Worm (Caenorhabditis elegans): Measurements from ENCODE around the gene F21C10.10.

The F21C10.10 gene

ce11 chrV:9079965-9080432 lies 16.1 kb upstream of the F21C10.10 start:
- TF ChIP-seq ama-1 (optimal IDR thresholded peaks at IDR 0.05) (no peak), tbx-37 (GFP tag; conservative IDR thresholded peaks at IDR 0.05) (no peak), tra-4 (tag; optimal IDR thresholded peaks at IDR 0.05) (no peak), pes-1 (GFP tag; IDR thresholded peaks at IDR 0.05) (no peak), hmbx-1 (tag; optimal IDR thresholded peaks at IDR 0.05) (no peak), ceh-36 (tag; optimal IDR thresholded peaks at IDR 0.05) (no peak)

ce11 chrV:9081410-9081809 lies 14.7 kb upstream of the F21C10.10 start:
- TF ChIP-seq tra-4 (tag; optimal IDR thresholded peaks at IDR 0.05) (no peak), ama-1 (optimal IDR thresholded peaks at IDR 0.05) (no peak), hnd-1 (tag; optimal IDR thresholded peaks at IDR 0.05) (no peak), F13C5.2 (tag; optimal IDR thresholded peaks at IDR 0.05) (no peak), scrt-1 (GFP tag; IDR thresholded peaks at IDR 0.05) (no peak), hmg-4 (GFP tag; optimal IDR thresholded peaks at IDR 0.05) (no peak), ets-7 (tag; optimal IDR thresholded peaks at IDR 0.05) (no peak), pes-1 (GFP tag; IDR thresholded peaks at IDR 0.05) (no peak)

DNA sequence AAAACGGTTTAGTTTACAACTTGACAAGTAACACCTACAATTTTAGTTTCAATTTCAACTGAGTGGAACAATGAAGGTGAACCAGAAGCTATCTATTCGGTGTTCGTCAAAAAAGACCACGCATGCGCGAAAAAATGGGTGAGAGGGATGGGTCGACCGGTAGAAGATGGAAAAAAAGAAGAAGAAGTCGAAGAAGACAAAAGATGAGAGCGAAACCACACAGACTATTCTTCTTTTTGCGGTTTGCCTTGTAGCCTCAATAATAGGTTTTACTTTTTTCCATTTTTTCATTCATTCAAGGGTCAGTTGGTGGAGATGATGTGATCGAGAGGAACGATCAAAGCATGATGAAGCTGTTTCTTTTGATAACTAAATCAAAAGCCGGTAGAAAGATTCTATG lies 13.7 kb upstream of the F21C10.10 start:
- TF ChIP-seq B0310.2 (tag; optimal IDR thresholded peaks at IDR 0.05), result no peak
- TF ChIP-seq ceh-36 (tag; optimal IDR thresholded peaks at IDR 0.05), result no peak
- no peak for TF ChIP-seq flt-1 (GFP tag; IDR thresholded peaks at IDR 0.05)
- no peak for TF ChIP-seq tra-4 (tag; optimal IDR thresholded peaks at IDR 0.05)
- TF ChIP-seq ceh-13 (GFP tag; optimal IDR thresholded peaks at IDR 0.05), result no peak
- TF ChIP-seq F13C5.2 (tag; optimal IDR thresholded peaks at IDR 0.05), result no peak
- TF ChIP-seq scrt-1 (GFP tag; IDR thresholded peaks at IDR 0.05), result no peak
- TF ChIP-seq ama-1 (optimal IDR thresholded peaks at IDR 0.05), result no peak
- no peak for TF ChIP-seq aly-1 (tag; optimal IDR thresholded peaks at IDR 0.05)
- no peak for TF ChIP-seq tbx-11 (GFP tag; IDR thresholded peaks at IDR 0.05)
- no peak for TF ChIP-seq sea-1 (GFP tag; conservative IDR thresholded peaks at IDR 0.05)
- no peak for TF ChIP-seq hnd-1 (tag; optimal IDR thresholded peaks at IDR 0.05)
- TF ChIP-seq tbx-37 (GFP tag; conservative IDR thresholded peaks at IDR 0.05), result no peak
- TF ChIP-seq hmbx-1 (tag; optimal IDR thresholded peaks at IDR 0.05), result no peak
- no peak for TF ChIP-seq hmg-4 (GFP tag; optimal IDR thresholded peaks at IDR 0.05)

- TF ChIP-seq sea-1 (GFP tag; conservative IDR thresholded peaks at IDR 0.05), result no peak
- no peak for TF ChIP-seq hmg-4 (GFP tag; optimal IDR thresholded peaks at IDR 0.05)
- no peak for TF ChIP-seq tra-4 (tag; optimal IDR thresholded peaks at IDR 0.05)
- no peak for TF ChIP-seq hmbx-1 (tag; optimal IDR thresholded peaks at IDR 0.05)
- TF ChIP-seq ama-1 (optimal IDR thresholded peaks at IDR 0.05), result no peak
- TF ChIP-seq aly-1 (tag; optimal IDR thresholded peaks at IDR 0.05), result no peak
- TF ChIP-seq flt-1 (GFP tag; IDR thresholded peaks at IDR 0.05), result no peak
These were observed 11.8 kb upstream of the F21C10.10 start for ce11 chrV:9084252-9084651.

- no peak for TF ChIP-seq scrt-1 (GFP tag; IDR thresholded peaks at IDR 0.05)
These were observed 10.2 kb upstream of the F21C10.10 start for ce11 chrV:9085845-9086244.

DNA sequence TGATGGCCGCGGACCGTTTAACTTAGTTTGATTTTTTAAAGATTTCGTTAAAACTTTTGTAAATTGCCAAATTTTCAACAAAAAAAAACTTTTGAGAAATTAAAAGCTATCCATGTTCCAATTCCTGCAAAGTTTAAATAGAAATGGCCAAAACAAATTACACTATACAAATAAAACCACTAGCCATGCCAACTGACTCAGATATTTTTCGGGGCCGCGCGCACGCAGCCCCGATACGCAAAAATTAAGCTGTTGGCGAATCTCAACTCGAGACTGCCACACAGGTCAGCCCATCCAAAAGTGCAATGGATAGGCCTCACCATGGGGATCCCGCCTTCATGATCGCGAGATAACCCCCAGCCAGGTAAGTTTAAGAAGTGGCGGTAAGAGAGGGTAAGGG lies 9.4 kb upstream of the F21C10.10 start:
- TF ChIP-seq pes-1 (GFP tag; IDR thresholded peaks at IDR 0.05) (0 out of 2 replicates have a peak, but pooled peaks have one; percentile 47), sea-1 (GFP tag; conservative IDR thresholded peaks at IDR 0.05) (0 out of 2 replicates have a peak, but pooled peaks have one; percentile 60)

- TF ChIP-seq F13C5.2 (tag; optimal IDR thresholded peaks at IDR 0.05) (no peak), scrt-1 (GFP tag; IDR thresholded peaks at IDR 0.05) (no peak), hmg-4 (GFP tag; optimal IDR thresholded peaks at IDR 0.05) (no peak), hmbx-1 (tag; optimal IDR thresholded peaks at IDR 0.05) (no peak), ceh-36 (tag; optimal IDR thresholded peaks at IDR 0.05) (no peak), ama-1 (optimal IDR thresholded peaks at IDR 0.05) (peak; percentile 94), sea-1 (GFP tag; conservative IDR thresholded peaks at IDR 0.05) (peak; percentile 95), pes-1 (GFP tag; IDR thresholded peaks at IDR 0.05) (0 out of 2 replicates have a peak, but pooled peaks have one; percentile 39), flt-1 (GFP tag; IDR thresholded peaks at IDR 0.05) (no peak; the same call in 1 of the 2 replicates), tbx-37 (GFP tag; conservative IDR thresholded peaks at IDR 0.05) (no peak), ceh-13 (GFP tag; optimal IDR thresholded peaks at IDR 0.05) (no peak), tra-4 (tag; optimal IDR thresholded peaks at IDR 0.05) (no peak), B0310.2 (tag; optimal IDR thresholded peaks at IDR 0.05) (no peak), aly-1 (tag; optimal IDR thresholded peaks at IDR 0.05) (no peak), ets-7 (tag; optimal IDR thresholded peaks at IDR 0.05) (no peak), tbx-11 (GFP tag; IDR thresholded peaks at IDR 0.05) (peak; percentile 27; the same call in 1 of the 2 replicates), hnd-1 (tag; optimal IDR thresholded peaks at IDR 0.05) (peak; percentile 54)
These were observed 7.3 kb upstream of the F21C10.10 start for ce11 chrV:9088758-9089157.

DNA sequence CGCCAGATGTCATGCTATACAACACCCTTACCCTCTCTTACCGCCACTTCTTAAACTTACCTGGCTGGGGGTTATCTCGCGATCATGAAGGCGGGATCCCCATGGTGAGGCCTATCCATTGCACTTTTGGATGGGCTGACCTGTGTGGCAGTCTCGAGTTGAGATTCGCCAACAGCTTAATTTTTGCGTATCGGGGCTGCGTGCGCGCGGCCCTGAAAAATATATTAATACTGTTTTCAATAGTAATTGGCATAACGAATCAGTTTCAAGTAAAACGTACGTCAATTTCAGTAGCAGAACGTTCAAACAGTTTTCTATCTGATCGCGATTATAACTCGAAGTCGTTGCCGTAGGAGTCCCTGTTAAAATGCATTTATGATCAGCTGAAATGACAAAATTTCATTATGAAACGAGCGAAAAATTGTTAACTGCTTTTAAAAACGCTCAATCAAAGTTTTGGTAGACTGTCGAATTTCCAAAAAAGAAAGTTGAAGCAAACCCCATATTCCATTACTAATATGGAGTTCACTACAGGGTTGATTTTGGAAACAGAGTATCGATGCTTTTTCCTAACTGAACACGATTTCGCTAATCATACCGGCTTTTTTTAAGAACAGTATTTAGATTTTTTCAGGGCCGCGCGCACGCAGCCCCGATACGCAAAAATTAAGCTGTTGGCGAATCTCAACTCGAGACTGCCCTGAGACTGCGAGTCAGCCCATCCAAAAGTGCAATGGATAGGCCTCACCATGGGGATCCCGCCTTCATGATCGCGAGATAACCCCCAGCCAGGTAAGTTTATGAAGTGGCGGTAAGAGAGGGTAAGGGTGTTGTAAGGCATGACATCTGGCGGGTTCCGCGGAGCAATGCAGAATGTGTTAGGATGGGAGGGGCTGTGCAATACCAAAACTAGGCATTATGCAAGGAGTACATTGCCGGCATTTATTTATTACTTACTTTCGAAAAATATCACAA lies 5.0 kb upstream of the F21C10.10 start:
- TF ChIP-seq sea-1 (GFP tag; conservative IDR thresholded peaks at IDR 0.05) (0 out of 2 replicates have a peak, but pooled peaks have one; percentile 20), hmg-4 (GFP tag; optimal IDR thresholded peaks at IDR 0.05) (peak; percentile 0), scrt-1 (GFP tag; IDR thresholded peaks at IDR 0.05) (peak; percentile 60; the same call in 1 of the 2 replicates)
